Worm (Caenorhabditis elegans) whole organism, late embryonic: Measurements from ENCODE around the gene F14F8.9.

ENCODE experiments used
- ceh-18 ChIP-seq: sonication (generic microtip); optimal IDR thresholded peaks from 2 replicates; lab custom pipeline; 2016; ENCODE audit warnings: missing genetic modification characterization, missing compliant biosample characterization
- nhr-11 ChIP-seq: fragments of 150-350 bp; optimal IDR thresholded peaks from 2 replicates; lab custom pipeline; 2014; ENCODE audit warnings: missing biosample characterization, missing genetic modification characterization
- pqm-1 ChIP-seq: sonication (generic microtip); optimal IDR thresholded peaks from 2 replicates; lab custom pipeline; 2016; ENCODE audit warnings: missing genetic modification characterization, missing compliant biosample characterization
- sox-4 ChIP-seq: sonication (generic microtip); optimal IDR thresholded peaks from 2 replicates; lab custom pipeline; 2017; ENCODE audit warnings: mild to moderate bottlenecking, missing genetic modification characterization, inconsistent platforms, missing compliant biosample characterization
- tbx-2 ChIP-seq: sonication (generic microtip); optimal IDR thresholded peaks from 2 replicates; lab custom pipeline; 2016; ENCODE audit warnings: missing genetic modification characterization, missing compliant biosample characterization

DNA sequence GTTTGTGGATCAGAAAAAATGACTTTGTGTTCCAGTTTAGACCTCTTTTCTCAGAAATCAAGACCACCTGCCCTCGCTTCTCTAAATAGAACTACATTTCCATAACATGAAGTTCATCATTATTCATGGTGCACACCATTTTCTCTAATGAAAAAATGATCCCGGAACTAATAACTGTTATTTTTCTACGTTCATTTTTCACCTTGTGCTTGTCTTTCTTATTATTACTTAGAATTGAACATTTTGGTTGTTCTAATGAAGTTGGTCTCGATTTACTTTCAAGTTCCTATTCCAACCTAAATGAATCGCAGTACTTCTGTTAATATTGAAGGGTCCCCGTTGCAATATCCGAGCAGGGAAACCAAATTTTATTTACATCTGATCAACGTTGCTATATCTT lies 14.5 kb upstream of the F14F8.9 start, which contains the start of gene srw-36:
- TF ChIP-seq nhr-11, result no peak
- no peak for TF ChIP-seq sox-4 (tag; lab: Kevin White, UChicago)
- no peak for TF ChIP-seq ceh-18
- TF ChIP-seq pqm-1, result no peak
- TF ChIP-seq tbx-2, result no peak
